Worm (Caenorhabditis elegans) whole organism, midembryonic: ENCODE measurements around the gene nhr-274.

Experiments used
- T22C8.4 ChIP-seq: fragments of 200-800 bp; sonication (Bioruptor generic); IDR thresholded peaks from 2 replicates; pipeline ENCODE4 v1.3.6; 2022; ENCODE audit warnings: missing genetic modification characterization, missing compliant biosample characterization
- cog-1 ChIP-seq: sonication (generic microtip); optimal IDR thresholded peaks from 2 replicates; lab custom pipeline; 2016; ENCODE audit warnings: missing genetic modification characterization, missing compliant biosample characterization
- flt-1 ChIP-seq: fragments of 200-800 bp; sonication (Bioruptor generic); IDR thresholded peaks from 2 replicates; pipeline ENCODE4 v1.3.6; 2022; ENCODE audit warnings: missing genetic modification characterization, missing compliant biosample characterization
- klf-2 ChIP-seq: fragments of 200-800 bp; sonication (Bioruptor generic); conservative IDR thresholded peaks from 2 replicates; pipeline ENCODE4 v1.3.6; 2022; ENCODE audit warnings: missing genetic modification reagents, missing genetic modification characterization, missing compliant biosample characterization
- med-1 ChIP-seq: sonication (generic microtip); optimal IDR thresholded peaks from 2 replicates; lab custom pipeline; 2017; ENCODE audit warnings: missing genetic modification characterization, mild to moderate bottlenecking, missing compliant biosample characterization, antibody characterized with exemption, missing genetic modification reagents; ENCODE audit not compliant: insufficient read depth
- ref-1 ChIP-seq: fragments of 200-800 bp; sonication (Bioruptor generic); conservative IDR thresholded peaks from 2 replicates; pipeline ENCODE4 v1.3.6; 2022; ENCODE audit warnings: missing genetic modification reagents, missing genetic modification characterization, missing compliant biosample characterization
- tab-1 ChIP-seq: fragments of 200-800 bp; sonication (Bioruptor generic); IDR thresholded peaks from 2 replicates; pipeline ENCODE4 v1.3.6; 2022; ENCODE audit warnings: missing genetic modification characterization, missing compliant biosample characterization
- ztf-23 ChIP-seq: fragments of 200-800 bp; sonication (Bioruptor generic); IDR thresholded peaks from 2 replicates; pipeline ENCODE4 v1.3.6; 2022; ENCODE audit warnings: missing genetic modification reagents, missing genetic modification characterization, missing compliant biosample characterization
- ztf-29 ChIP-seq: fragments of 200-800 bp; sonication (Bioruptor generic); IDR thresholded peaks from 2 replicates; pipeline ENCODE4 v1.3.6; 2022; ENCODE audit warnings: missing genetic modification reagents, missing genetic modification characterization, missing compliant biosample characterization

Gene nhr-274

DNA sequence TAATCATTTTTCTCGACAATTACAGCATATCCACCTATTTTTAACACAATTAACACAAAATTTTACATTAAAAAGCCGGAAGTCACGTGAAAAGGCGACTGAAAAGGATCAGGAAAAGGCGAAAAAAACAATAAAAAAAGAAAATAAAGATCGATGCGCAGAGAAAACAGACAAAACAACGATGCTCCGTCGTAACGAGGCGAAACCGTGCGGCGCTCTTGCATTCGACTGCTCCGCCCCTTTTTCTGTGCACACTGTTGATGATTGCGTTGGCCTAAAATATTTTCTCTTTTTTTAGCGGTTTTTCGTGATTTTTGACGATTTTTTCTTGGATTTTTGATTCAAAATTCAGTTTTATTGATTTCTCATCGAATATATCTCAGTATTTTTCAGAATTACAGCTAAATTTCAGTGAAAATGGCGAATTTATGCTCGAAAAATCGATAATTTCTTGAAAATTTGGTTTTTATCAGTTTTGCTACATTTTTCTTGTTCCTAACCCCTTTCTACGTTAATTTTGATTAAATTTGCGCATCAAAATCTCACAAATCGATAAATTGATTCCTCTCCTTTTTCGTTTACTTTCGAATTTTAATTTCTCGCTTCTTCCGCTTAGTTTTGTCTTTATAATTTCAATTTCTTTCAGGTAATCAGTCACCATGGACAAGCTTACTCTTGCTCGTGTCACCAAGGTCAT is 14.1 kb upstream of the nhr-274 start, which contains the start of gene rps-28:
Gene rps-28 (plus strand): TSS at position 647 of the 697 bp plus-strand sequence.
- peak; percentile 48; the same call in 1 of the 2 replicates for TF ChIP-seq ref-1 (GFP tag; lab: Robert Waterston, UW)
- TF ChIP-seq med-1 (GFP tag; lab: Kevin White, UChicago): peak; percentile 74
- TF ChIP-seq tab-1: peak; percentile 83; the same call in 1 of the 2 replicates
- TF ChIP-seq cog-1 (tag; lab: Kevin White, UChicago): peak; percentile 92
- peak; percentile 79 for TF ChIP-seq ztf-29
- TF ChIP-seq flt-1: peak; percentile 92
- peak; percentile 96 for TF ChIP-seq ztf-23
- peak; percentile 78 for TF ChIP-seq T22C8.4 (GFP tag; lab: Robert Waterston, UW)
- TF ChIP-seq klf-2 (GFP tag; lab: Robert Waterston, UW): peak; percentile 78

DNA sequence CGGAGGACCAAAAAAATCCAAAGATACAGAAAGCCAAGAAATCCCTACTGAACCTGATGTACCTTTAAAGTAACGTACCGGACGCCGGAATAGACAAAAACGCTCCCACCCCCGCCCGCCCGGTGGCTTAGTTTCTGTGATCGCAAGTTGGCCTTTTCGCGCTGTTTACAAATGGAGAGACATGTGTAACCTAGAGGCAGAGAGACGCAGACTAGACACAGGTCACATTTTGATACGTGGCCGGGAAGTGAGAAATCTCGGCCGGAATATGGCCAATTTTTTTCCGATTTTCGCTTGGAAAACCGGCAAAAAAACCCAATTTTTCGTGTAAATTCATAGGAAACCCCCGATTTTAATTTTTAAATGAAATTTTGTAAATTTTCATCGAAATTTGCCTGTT is 12.0 kb upstream of the nhr-274 start:
- TF ChIP-seq T22C8.4 (GFP tag; lab: Robert Waterston, UW) (no peak), tab-1 (no peak), klf-2 (GFP tag; lab: Robert Waterston, UW) (no peak), cog-1 (tag; lab: Kevin White, UChicago) (no peak), ztf-23 (no peak), med-1 (GFP tag; lab: Kevin White, UChicago) (no peak), flt-1 (no peak), ref-1 (GFP tag; lab: Robert Waterston, UW) (no peak), ztf-29 (no peak)

ce11 chrIV:1655312-1655711 is 10.2 kb upstream of the nhr-274 start:
- TF ChIP-seq ztf-29: no peak
- TF ChIP-seq cog-1 (tag; lab: Kevin White, UChicago): no peak
- no peak for TF ChIP-seq ref-1 (GFP tag; lab: Robert Waterston, UW)

DNA sequence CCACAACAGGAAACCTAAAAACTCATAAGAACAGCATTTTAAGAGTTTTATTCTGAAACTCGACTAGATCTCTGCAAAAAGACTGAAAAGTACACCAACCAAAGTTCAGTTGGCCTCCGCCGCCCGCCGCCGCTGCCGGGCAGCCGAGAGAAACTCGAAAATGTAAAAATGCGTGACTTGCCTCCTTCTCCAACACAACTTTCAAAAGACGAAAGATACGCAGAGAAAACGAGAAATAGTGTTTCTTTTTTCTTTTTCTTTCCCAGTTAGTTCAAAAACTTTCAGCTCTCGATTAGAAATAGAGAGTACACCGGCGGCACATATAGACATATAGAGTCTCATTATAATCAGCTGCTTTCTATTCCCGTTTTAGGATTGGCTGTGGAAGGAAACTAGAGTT is 4.7 kb upstream of the nhr-274 start:
- TF ChIP-seq flt-1: no peak
- no peak for TF ChIP-seq tab-1
- TF ChIP-seq cog-1 (tag; lab: Kevin White, UChicago): no peak
- no peak for TF ChIP-seq klf-2 (GFP tag; lab: Robert Waterston, UW)
- no peak for TF ChIP-seq T22C8.4 (GFP tag; lab: Robert Waterston, UW)
- no peak for TF ChIP-seq ztf-29
- TF ChIP-seq ztf-23: no peak
- no peak for TF ChIP-seq med-1 (GFP tag; lab: Kevin White, UChicago)
- TF ChIP-seq ref-1 (GFP tag; lab: Robert Waterston, UW): no peak

DNA sequence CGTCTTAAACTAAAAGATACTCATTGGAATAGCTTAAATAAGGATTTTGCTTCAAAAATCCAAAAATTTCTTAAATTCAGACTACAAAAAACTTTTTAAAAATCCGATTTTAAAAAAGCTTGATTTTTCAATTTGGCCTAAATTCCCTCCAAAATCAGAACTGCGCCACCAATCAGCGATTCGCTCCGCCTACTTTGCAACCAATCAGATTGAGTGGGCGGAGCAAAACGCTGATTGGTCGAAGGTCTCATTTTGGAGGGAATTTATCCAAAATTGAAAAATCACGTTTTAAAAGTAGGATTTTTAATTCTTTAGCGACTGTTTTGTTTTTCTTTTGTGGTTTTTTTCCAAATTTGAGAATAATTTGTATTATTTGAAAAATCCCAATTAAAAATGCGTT is 4.3 kb upstream of the nhr-274 start:
- TF ChIP-seq med-1 (GFP tag; lab: Kevin White, UChicago) (no peak), cog-1 (tag; lab: Kevin White, UChicago) (no peak), T22C8.4 (GFP tag; lab: Robert Waterston, UW) (no peak), klf-2 (GFP tag; lab: Robert Waterston, UW) (no peak), ztf-29 (no peak), ref-1 (GFP tag; lab: Robert Waterston, UW) (no peak), flt-1 (no peak), tab-1 (no peak), ztf-23 (no peak)

DNA sequence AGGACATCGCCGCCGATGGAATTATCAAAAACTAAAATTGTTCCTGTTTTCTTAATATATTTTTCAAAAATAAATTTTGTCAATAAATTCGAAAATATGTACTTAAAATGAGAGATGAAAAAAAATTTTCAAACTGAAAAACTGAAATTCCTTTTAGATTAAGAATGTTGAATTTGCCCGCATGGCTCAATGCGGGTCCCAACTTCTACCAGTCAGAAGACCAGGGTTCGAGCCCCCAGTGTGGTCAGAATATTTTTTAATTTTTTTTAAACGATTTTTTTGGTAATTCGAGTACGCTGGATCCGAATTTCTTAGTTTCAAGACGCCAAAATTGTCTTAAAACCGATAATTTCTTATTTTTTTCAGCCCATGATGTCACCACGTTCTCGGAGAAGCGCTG is 7.8 kb downstream of the nhr-274 start:
- TF ChIP-seq ztf-23 (no peak), ref-1 (GFP tag; lab: Robert Waterston, UW) (no peak), T22C8.4 (GFP tag; lab: Robert Waterston, UW) (no peak), cog-1 (tag; lab: Kevin White, UChicago) (no peak), klf-2 (GFP tag; lab: Robert Waterston, UW) (no peak), flt-1 (no peak), med-1 (GFP tag; lab: Kevin White, UChicago) (no peak), ztf-29 (no peak), tab-1 (no peak)

DNA sequence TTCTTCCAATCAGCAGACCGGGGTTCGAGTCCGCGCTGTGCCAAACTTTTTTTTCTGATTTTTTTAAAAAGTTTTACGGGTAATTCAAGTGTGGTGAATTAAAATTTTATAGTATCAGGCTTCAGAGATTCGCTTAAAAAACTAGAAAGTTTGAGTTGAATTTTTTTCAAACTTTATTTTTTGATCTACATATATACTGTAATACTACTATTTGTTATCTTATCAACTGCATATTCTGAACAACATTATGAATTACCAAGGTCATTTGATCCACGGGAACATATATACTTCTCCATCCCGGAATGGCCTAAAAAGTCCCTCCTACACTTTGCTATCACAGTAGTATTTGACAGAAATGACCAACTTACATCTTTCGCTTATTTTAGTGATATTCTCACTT is 11.7 kb downstream of the nhr-274 start, which contains the start of gene Y41D4B.6:
Gene Y41D4B.6 (plus strand): TSS at position 301 of the 400 bp plus-strand sequence.
- TF ChIP-seq med-1 (GFP tag; lab: Kevin White, UChicago) (no peak), flt-1 (no peak), cog-1 (tag; lab: Kevin White, UChicago) (no peak), ztf-29 (no peak), klf-2 (GFP tag; lab: Robert Waterston, UW) (no peak), T22C8.4 (GFP tag; lab: Robert Waterston, UW) (no peak), ref-1 (GFP tag; lab: Robert Waterston, UW) (no peak)

DNA sequence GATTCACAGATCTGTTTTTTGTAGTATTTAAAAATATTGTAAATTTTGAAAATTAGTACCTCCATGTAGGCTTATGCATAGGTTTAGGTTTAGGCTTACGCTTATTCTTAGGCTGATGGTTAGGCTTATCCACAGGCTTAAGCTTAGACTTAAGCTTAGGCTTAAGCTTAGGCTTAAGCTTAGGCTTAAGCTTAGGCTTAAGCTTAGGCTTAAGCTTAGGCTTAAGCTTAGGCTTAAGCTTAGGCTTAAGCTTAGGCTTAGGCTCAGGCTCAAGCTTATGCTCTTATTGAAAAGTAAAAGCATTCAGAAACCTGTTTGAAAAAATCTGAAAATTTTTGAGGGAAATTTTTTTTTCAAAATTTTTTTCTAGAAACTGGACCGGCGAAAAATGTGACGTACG is 12.5 kb downstream of the nhr-274 start:
- TF ChIP-seq klf-2 (GFP tag; lab: Robert Waterston, UW) (no peak), flt-1 (no peak), med-1 (GFP tag; lab: Kevin White, UChicago) (no peak), cog-1 (tag; lab: Kevin White, UChicago) (no peak), ref-1 (GFP tag; lab: Robert Waterston, UW) (no peak), T22C8.4 (GFP tag; lab: Robert Waterston, UW) (no peak), ztf-29 (peak; percentile 94)

ce11 chrIV:1631651-1632050 is 13.4 kb downstream of the nhr-274 start, which contains the start of gene cpg-24:
cpg-24 (plus strand) TSS chrIV:1631951.
- TF ChIP-seq flt-1 (no peak), T22C8.4 (GFP tag; lab: Robert Waterston, UW) (no peak), cog-1 (tag; lab: Kevin White, UChicago) (no peak), ztf-29 (no peak), ref-1 (GFP tag; lab: Robert Waterston, UW) (no peak), ztf-23 (no peak), klf-2 (GFP tag; lab: Robert Waterston, UW) (no peak), tab-1 (no peak), med-1 (GFP tag; lab: Kevin White, UChicago) (no peak)

ce11 chrIV:1628730-1629129 is 16.4 kb downstream of the nhr-274 start:
- TF ChIP-seq flt-1: no peak
